Fruit fly (Drosophila melanogaster) whole organism, embryonic: Measurements from ENCODE around the gene sad.
A peak's percentile ranks its signal among the peaks of the same experiment; 100 is the strongest.

Experiments
- ATbp ChIP-seq: fragments of 200-800 bp; sonication (Bioruptor generic); optimal IDR thresholded peaks from 2 replicates; lab custom pipeline; 2017; ENCODE audit warnings: missing biosample characterization, mild to moderate bottlenecking, missing genetic modification characterization, missing genetic modification reagents
- Asciz ChIP-seq: fragments of 200-800 bp; sonication (Bioruptor generic); optimal IDR thresholded peaks from 2 replicates; lab custom pipeline; 2017; ENCODE audit warnings: missing biosample characterization, mild to moderate bottlenecking, missing genetic modification characterization, missing genetic modification reagents
- B-H1 ChIP-seq: fragments of 200-800 bp; sonication (Bioruptor generic); IDR thresholded peaks from 3 replicates; pipeline ENCODE4 v1.3.6; 2022; ENCODE audit warnings: missing biosample characterization, missing genetic modification characterization
- BEAF-32 ChIP-seq: fragments of 200-800 bp; sonication (Bioruptor generic); optimal IDR thresholded peaks from 3 replicates; lab custom pipeline; 2017; ENCODE audit warnings: missing biosample characterization, missing genetic modification characterization, mild to moderate bottlenecking, moderate library complexity, missing genetic modification reagents
- Bgb ChIP-seq: fragments of 200-800 bp; sonication (Bioruptor generic); IDR thresholded peaks from 2 replicates; pipeline ENCODE4 v1.3.6; 2022; ENCODE audit warnings: missing biosample characterization, missing genetic modification characterization; ENCODE audit not compliant: partially characterized antibody
- CG10565 ChIP-seq: fragments of 200-800 bp; sonication (Bioruptor generic); optimal IDR thresholded peaks from 3 replicates; lab custom pipeline; 2016; ENCODE audit warnings: missing biosample characterization, mild to moderate bottlenecking, missing genetic modification characterization
- CG10979 ChIP-seq: fragments of 200-800 bp; sonication (Bioruptor generic); optimal IDR thresholded peaks from 2 replicates; lab custom pipeline; 2018; ENCODE audit warnings: missing biosample characterization, mild to moderate bottlenecking, missing genetic modification characterization, moderate library complexity
- CG11247 ChIP-seq: fragments of 200-800 bp; sonication (Bioruptor generic); IDR thresholded peaks from 2 replicates; pipeline ENCODE4 v1.3.6; 2022; ENCODE audit warnings: missing biosample characterization, missing genetic modification characterization
- CG12299 ChIP-seq: fragments of 200-800 bp; sonication (Bioruptor generic); optimal IDR thresholded peaks from 2 replicates; lab custom pipeline; 2018; ENCODE audit warnings: missing biosample characterization, mild to moderate bottlenecking, missing genetic modification characterization
- CG1233 ChIP-seq: fragments of 200-800 bp; sonication (Bioruptor generic); optimal IDR thresholded peaks from 4 replicates; lab custom pipeline; 2018; ENCODE audit warnings: missing biosample characterization, mild to moderate bottlenecking, missing genetic modification characterization
- CG15601 ChIP-seq: fragments of 200-800 bp; sonication (Bioruptor generic); optimal IDR thresholded peaks from 3 replicates; lab custom pipeline; 2019; ENCODE audit warnings: missing biosample characterization, mild to moderate bottlenecking, missing genetic modification characterization, moderate library complexity
- CG16815 ChIP-seq: fragments of 200-800 bp; sonication (Bioruptor generic); optimal IDR thresholded peaks from 3 replicates; lab custom pipeline; 2017; ENCODE audit warnings: missing biosample characterization, mild to moderate bottlenecking, missing genetic modification characterization
- CG17361 ChIP-seq: fragments of 200-800 bp; sonication (Bioruptor generic); IDR thresholded peaks from 3 replicates; pipeline ENCODE4 v1.3.6; 2022; ENCODE audit warnings: missing biosample characterization, missing genetic modification characterization
- CG17385 ChIP-seq: fragments of 200-800 bp; sonication (Bioruptor generic); optimal IDR thresholded peaks from 3 replicates; lab custom pipeline; 2018; ENCODE audit warnings: missing biosample characterization, mild to moderate bottlenecking, missing genetic modification characterization
- CG18476 ChIP-seq: fragments of 200-800 bp; sonication (Bioruptor generic); optimal IDR thresholded peaks from 2 replicates; lab custom pipeline; 2016; ENCODE audit warnings: missing biosample characterization, mild to moderate bottlenecking, missing genetic modification characterization
- CG18599 ChIP-seq: fragments of 200-800 bp; sonication (Bioruptor generic); optimal IDR thresholded peaks from 3 replicates; lab custom pipeline; 2017; ENCODE audit warnings: missing biosample characterization, missing genetic modification characterization, mild to moderate bottlenecking, moderate library complexity, missing genetic modification reagents
- CG18619 ChIP-seq: fragments of 200-800 bp; sonication (Bioruptor generic); optimal IDR thresholded peaks from 3 replicates; lab custom pipeline; 2017; ENCODE audit warnings: missing biosample characterization, mild to moderate bottlenecking, missing genetic modification characterization
- CG31365 ChIP-seq: fragments of 200-800 bp; sonication (Bioruptor generic); optimal IDR thresholded peaks from 2 replicates; lab custom pipeline; 2018; ENCODE audit warnings: missing biosample characterization, mild to moderate bottlenecking, missing genetic modification characterization
- CG31388 ChIP-seq: fragments of 200-800 bp; sonication (Bioruptor generic); optimal IDR thresholded peaks from 2 replicates; lab custom pipeline; 2016; ENCODE audit warnings: missing biosample characterization, missing genetic modification characterization
- CG4360 ChIP-seq: fragments of 200-800 bp; sonication (Bioruptor generic); IDR thresholded peaks from 2 replicates; pipeline ENCODE4 v1.3.6; 2022; ENCODE audit warnings: missing biosample characterization, missing genetic modification characterization
- CG4617 ChIP-seq: fragments of 200-800 bp; sonication (Bioruptor generic); optimal IDR thresholded peaks from 3 replicates; lab custom pipeline; 2016; ENCODE audit warnings: missing biosample characterization, missing genetic modification characterization, borderline replicate concordance
- CG6791 ChIP-seq: fragments of 200-800 bp; sonication (Bioruptor generic); IDR thresholded peaks from 3 replicates; pipeline ENCODE4 v1.3.6; 2022; ENCODE audit warnings: missing biosample characterization, missing genetic modification characterization; ENCODE audit not compliant: partially characterized antibody
- CG7987 ChIP-seq: fragments of 200-800 bp; sonication (Bioruptor generic); optimal IDR thresholded peaks from 2 replicates; lab custom pipeline; 2018; ENCODE audit warnings: missing biosample characterization, mild to moderate bottlenecking, missing genetic modification characterization, moderate library complexity
- CG8944 ChIP-seq: fragments of 200-800 bp; sonication (Bioruptor generic); optimal IDR thresholded peaks from 3 replicates; lab custom pipeline; 2016; ENCODE audit warnings: missing biosample characterization, missing genetic modification characterization
- Dp ChIP-seq: fragments of 200-800 bp; sonication (Bioruptor generic); optimal IDR thresholded peaks from 2 replicates; lab custom pipeline; 2018; ENCODE audit warnings: missing biosample characterization, mild to moderate bottlenecking, missing genetic modification characterization, moderate library complexity
- HLH3B ChIP-seq: fragments of 200-800 bp; sonication (Bioruptor generic); IDR thresholded peaks from 2 replicates; pipeline ENCODE4 v1.3.6; 2022; ENCODE audit warnings: missing biosample characterization, missing genetic modification characterization
- Max ChIP-seq: fragments of 200-800 bp; sonication (Bioruptor generic); optimal IDR thresholded peaks from 2 replicates; lab custom pipeline; 2016; ENCODE audit warnings: missing biosample characterization, mild to moderate bottlenecking, missing genetic modification characterization
- Sry-β ChIP-seq: fragments of 200-800 bp; sonication (Bioruptor generic); optimal IDR thresholded peaks from 2 replicates; lab custom pipeline; 2018; ENCODE audit warnings: missing biosample characterization, mild to moderate bottlenecking, missing genetic modification characterization, moderate library complexity
- Vsx1 ChIP-seq: fragments of 200-800 bp; sonication (Bioruptor generic); optimal IDR thresholded peaks from 2 replicates; lab custom pipeline; 2017; ENCODE audit warnings: missing biosample characterization, mild to moderate bottlenecking, missing genetic modification characterization, missing genetic modification reagents
- Xbp1 ChIP-seq: fragments of 200-800 bp; sonication (Bioruptor generic); optimal IDR thresholded peaks from 3 replicates; lab custom pipeline; 2016; ENCODE audit warnings: missing biosample characterization, mild to moderate bottlenecking, missing genetic modification characterization
- disco-r ChIP-seq: fragments of 200-800 bp; sonication (Bioruptor generic); optimal IDR thresholded peaks from 2 replicates; lab custom pipeline; 2016; ENCODE audit warnings: missing biosample characterization, missing genetic modification characterization
- dmrt99B ChIP-seq: fragments of 200-800 bp; sonication (Bioruptor generic); optimal IDR thresholded peaks from 2 replicates; lab custom pipeline; 2018; ENCODE audit warnings: missing biosample characterization, mild to moderate bottlenecking, missing genetic modification characterization, moderate library complexity
- eyg ChIP-seq: fragments of 200-800 bp; sonication (Bioruptor generic); optimal IDR thresholded peaks from 3 replicates; lab custom pipeline; 2016; ENCODE audit warnings: missing biosample characterization, missing genetic modification characterization
- hbn ChIP-seq: fragments of 200-800 bp; sonication (Bioruptor generic); IDR thresholded peaks from 2 replicates; pipeline ENCODE4 v1.3.6; 2022; ENCODE audit warnings: missing biosample characterization, missing genetic modification characterization; ENCODE audit not compliant: partially characterized antibody
- org-1 ChIP-seq: fragments of 200-800 bp; sonication (Bioruptor generic); optimal IDR thresholded peaks from 2 replicates; lab custom pipeline; 2017; ENCODE audit warnings: missing biosample characterization, missing genetic modification characterization
- pho ChIP-seq: fragments of 200-800 bp; sonication (Bioruptor generic); optimal IDR thresholded peaks from 2 replicates; lab custom pipeline; 2016; ENCODE audit warnings: missing biosample characterization, missing genetic modification characterization
- phol ChIP-seq: fragments of 200-800 bp; sonication (Bioruptor generic); optimal IDR thresholded peaks from 3 replicates; lab custom pipeline; 2018; ENCODE audit warnings: missing biosample characterization, mild to moderate bottlenecking, missing genetic modification characterization, moderate library complexity
- run ChIP-seq: fragments of 200-800 bp; sonication (Bioruptor generic); optimal IDR thresholded peaks from 3 replicates; lab custom pipeline; 2018; ENCODE audit warnings: missing biosample characterization, mild to moderate bottlenecking, missing genetic modification characterization
- salm ChIP-seq: fragments of 200-800 bp; sonication (Bioruptor generic); optimal IDR thresholded peaks from 2 replicates; lab custom pipeline; 2018; ENCODE audit warnings: missing biosample characterization, mild to moderate bottlenecking, missing genetic modification characterization
- scrt ChIP-seq: fragments of 200-800 bp; sonication (Bioruptor generic); optimal IDR thresholded peaks from 2 replicates; lab custom pipeline; 2018; ENCODE audit warnings: missing biosample characterization, mild to moderate bottlenecking, missing genetic modification characterization, moderate library complexity
- seq ChIP-seq: fragments of 200-800 bp; sonication (Bioruptor generic); IDR thresholded peaks from 2 replicates; pipeline ENCODE4 v1.3.6; 2022; ENCODE audit warnings: missing biosample characterization, missing genetic modification characterization
- sisA ChIP-seq: fragments of 200-800 bp; sonication (Bioruptor generic); IDR thresholded peaks from 2 replicates; pipeline ENCODE4 v1.3.6; 2022; ENCODE audit warnings: missing biosample characterization, missing genetic modification characterization
- so ChIP-seq: fragments of 200-800 bp; sonication (Bioruptor generic); IDR thresholded peaks from 3 replicates; pipeline ENCODE4 v1.3.6; 2022; ENCODE audit warnings: missing biosample characterization, missing genetic modification characterization
- tgo ChIP-seq: fragments of 200-800 bp; sonication (Bioruptor generic); IDR thresholded peaks from 3 replicates; pipeline ENCODE4 v1.3.6; 2022; ENCODE audit warnings: missing biosample characterization, missing genetic modification characterization
- toy ChIP-seq: fragments of 200-800 bp; sonication (Bioruptor generic); IDR thresholded peaks from 2 replicates; pipeline ENCODE4 v1.3.6; 2022; ENCODE audit warnings: missing biosample characterization, missing genetic modification characterization
- trem ChIP-seq: fragments of 200-800 bp; optimal IDR thresholded peaks from 3 replicates; lab custom pipeline; 2019; ENCODE audit warnings: missing biosample characterization, mild to moderate bottlenecking, missing genetic modification characterization, moderate library complexity
- ttk ChIP-seq: fragments of 200-800 bp; sonication (Bioruptor generic); IDR thresholded peaks from 2 replicates; pipeline ENCODE4 v2.1.2; 2022; ENCODE audit warnings: missing biosample characterization, missing genetic modification characterization

The sad gene

DNA sequence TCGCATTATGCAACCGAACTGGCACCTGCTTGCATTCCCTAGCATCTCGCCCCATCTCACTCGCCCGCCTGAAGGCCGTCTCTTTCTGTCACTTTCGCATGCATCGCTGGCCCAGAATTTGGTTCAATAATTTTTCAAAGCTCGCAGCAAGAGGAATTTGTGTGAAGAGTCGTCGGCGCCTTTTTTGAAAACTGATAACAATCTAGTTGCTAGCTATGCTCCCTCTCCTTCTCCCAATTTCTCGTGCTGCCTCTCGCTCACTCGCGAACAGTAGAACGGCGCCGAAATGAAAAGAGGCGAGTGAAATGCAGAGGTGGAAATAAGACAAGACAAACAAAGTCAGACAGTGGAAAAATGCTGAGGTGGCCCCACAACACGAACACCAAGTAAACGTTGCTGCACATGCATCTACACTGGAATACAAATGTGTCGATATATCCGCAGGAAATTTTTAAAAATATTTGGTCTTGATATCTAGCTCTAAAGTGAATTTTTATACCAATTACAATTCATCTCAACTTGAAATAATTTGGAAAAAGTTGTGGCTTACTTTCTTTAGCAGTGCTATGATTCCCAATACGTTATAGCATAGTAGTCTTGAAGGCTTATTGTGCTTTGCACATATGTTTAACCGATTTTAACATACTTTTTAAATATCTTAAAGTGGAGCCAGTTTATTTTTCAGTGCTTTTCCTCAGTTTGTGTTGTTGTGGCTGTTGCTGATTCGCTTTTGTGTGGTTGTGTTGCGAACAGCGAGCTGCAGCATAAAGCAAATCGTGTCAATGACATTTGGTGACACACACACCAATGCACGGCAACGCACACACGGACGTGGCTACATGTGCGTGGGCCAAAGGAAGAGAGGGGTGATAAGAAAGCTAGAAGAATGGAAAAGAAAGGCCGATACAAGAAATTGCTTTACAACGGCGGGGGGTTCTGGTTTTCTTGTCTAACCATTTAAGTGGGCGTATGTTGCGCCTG, 25.8 kb upstream of the sad start (continued):
- TF ChIP-seq Dp (no peak), trem (tag; lab: Kevin White, UChicago) (peak; percentile 89), Vsx1 (GFP tag; lab: Kevin White, UChicago) (peak; percentile 40), eyg (GFP tag; lab: Kevin White, UChicago) (no peak), BEAF-32 (GFP tag; lab: Kevin White, UChicago) (no peak), CG11247 (no peak), CG4617 (peak; percentile 35), ATbp (GFP tag; lab: Kevin White, UChicago) (peak; percentile 94), tgo (GFP tag; lab: Robert Waterston, UW) (peak; percentile 45; the same call in 1 of the 3 replicates), org-1 (GFP tag; lab: Kevin White, UChicago) (peak; percentile 73), sisA (GFP tag; lab: Robert Waterston, UW) (peak; percentile 84), CG18476 (GFP tag; lab: Kevin White, UChicago) (peak; percentile 65), pho (GFP tag; lab: Kevin White, UChicago) (no peak), Sry-β (GFP tag; lab: Kevin White, UChicago) (peak; percentile 53), Max (peak; percentile 46), CG16815 (GFP tag; lab: Kevin White, UChicago) (peak; percentile 61), B-H1 (GFP tag; lab: Robert Waterston, UW) (peak; percentile 23; the same call in 1 of the 3 replicates), CG7987 (GFP tag; lab: Kevin White, UChicago) (no peak), salm (peak; percentile 76), scrt (peak; percentile 20), CG1233 (peak; percentile 76), CG15601 (tag; lab: Kevin White, UChicago) (peak; percentile 94), CG17361 (peak; percentile 91), toy (GFP tag; lab: Robert Waterston, UW) (no peak), ttk (peak; percentile 51; the same call in 1 of the 2 replicates), so (GFP tag; lab: Robert Waterston, UW) (peak; percentile 50; the same call in 1 of the 3 replicates), CG6791 (GFP tag; lab: Robert Waterston, UW) (no peak), CG4360 (GFP tag; lab: Robert Waterston, UW) (peak; percentile 47; the same call in 1 of the 2 replicates), CG8944 (peak; percentile 72), Xbp1 (GFP tag; lab: Kevin White, UChicago) (peak; percentile 75), CG12299 (peak; percentile 71), dmrt99B (tag; lab: Kevin White, UChicago) (peak; percentile 90), hbn (no peak), seq (no peak), Bgb (GFP tag; lab: Robert Waterston, UW) (no peak), CG31365 (tag; lab: Kevin White, UChicago) (peak; percentile 38), CG31388 (GFP tag; lab: Kevin White, UChicago) (peak; percentile 36), CG17385 (GFP tag; lab: Kevin White, UChicago) (peak; percentile 74), CG10979 (tag; lab: Kevin White, UChicago) (peak; percentile 95), CG18599 (GFP tag; lab: Kevin White, UChicago) (peak; percentile 52), Asciz (GFP tag; lab: Kevin White, UChicago) (peak; percentile 91), run (tag; lab: Kevin White, UChicago) (peak; percentile 50), CG18619 (peak; percentile 48), HLH3B (GFP tag; lab: Robert Waterston, UW) (peak; percentile 69), disco-r (GFP tag; lab: Kevin White, UChicago) (peak; percentile 57), CG10565 (GFP tag; lab: Kevin White, UChicago) (no peak), phol (tag; lab: Kevin White, UChicago) (peak; percentile 94)
